Fruit fly (Drosophila melanogaster) whole organism, embryonic: ENCODE measurements around the gene firl.
A peak's percentile ranks its signal among the peaks of the same experiment; 100 is the strongest.

ENCODE experiments used
- Ada2b ChIP-seq: fragments of 200-800 bp; sonication (Bioruptor generic); IDR thresholded peaks from 2 replicates; pipeline ENCODE4 v1.3.6; 2022; ENCODE audit warnings: missing biosample characterization, missing genetic modification characterization
- B-H2 ChIP-seq: fragments of 200-800 bp; sonication (Bioruptor generic); optimal IDR thresholded peaks from 2 replicates; lab custom pipeline; 2018; ENCODE audit warnings: missing biosample characterization, mild to moderate bottlenecking, missing genetic modification characterization
- CG12071 ChIP-seq: fragments of 200-800 bp; sonication (Bioruptor generic); optimal IDR thresholded peaks from 3 replicates; lab custom pipeline; 2018; ENCODE audit warnings: missing biosample characterization, mild to moderate bottlenecking, missing genetic modification characterization
- CG12299 ChIP-seq: fragments of 200-800 bp; sonication (Bioruptor generic); optimal IDR thresholded peaks from 2 replicates; lab custom pipeline; 2018; ENCODE audit warnings: missing biosample characterization, mild to moderate bottlenecking, missing genetic modification characterization
- CG13894 ChIP-seq: fragments of 200-800 bp; sonication (Bioruptor generic); optimal IDR thresholded peaks from 3 replicates; lab custom pipeline; 2018; ENCODE audit warnings: missing biosample characterization, mild to moderate bottlenecking, missing genetic modification characterization, moderate library complexity
- CG14860 ChIP-seq: fragments of 200-800 bp; sonication (Bioruptor generic); IDR thresholded peaks from 3 replicates; pipeline ENCODE4 v1.3.6; 2022; ENCODE audit warnings: missing biosample characterization, missing genetic modification characterization; ENCODE audit not compliant: partially characterized antibody
- CG15011 ChIP-seq: fragments of 200-800 bp; sonication (Bioruptor generic); optimal IDR thresholded peaks from 3 replicates; lab custom pipeline; 2018; ENCODE audit warnings: missing biosample characterization, mild to moderate bottlenecking, missing genetic modification characterization
- CG4404 ChIP-seq: fragments of 200-800 bp; sonication (Bioruptor generic); IDR thresholded peaks from 2 replicates; pipeline ENCODE4 v1.3.6; 2022; ENCODE audit warnings: missing biosample characterization, missing genetic modification characterization
- CG5180 ChIP-seq: fragments of 200-800 bp; sonication (Bioruptor generic); optimal IDR thresholded peaks from 3 replicates; lab custom pipeline; 2017; ENCODE audit warnings: missing biosample characterization, missing genetic modification characterization, mild to moderate bottlenecking, moderate library complexity, missing genetic modification reagents
- CG6175 ChIP-seq: fragments of 200-800 bp; sonication (Bioruptor generic); IDR thresholded peaks from 3 replicates; pipeline ENCODE4 v1.3.6; 2022; ENCODE audit warnings: missing biosample characterization, missing genetic modification characterization
- CG6765 ChIP-seq: fragments of 200-800 bp; sonication (Bioruptor generic); optimal IDR thresholded peaks from 3 replicates; lab custom pipeline; 2017; ENCODE audit warnings: missing biosample characterization, mild to moderate bottlenecking, missing genetic modification characterization
- CG6854 ChIP-seq: fragments of 200-800 bp; sonication (Bioruptor generic); optimal IDR thresholded peaks from 3 replicates; lab custom pipeline; 2017; ENCODE audit warnings: missing biosample characterization, mild to moderate bottlenecking, missing genetic modification characterization
- CG7556 ChIP-seq: fragments of 200-800 bp; sonication (Bioruptor generic); optimal IDR thresholded peaks from 2 replicates; lab custom pipeline; 2017; ENCODE audit warnings: missing biosample characterization, mild to moderate bottlenecking, missing genetic modification characterization
- CG7786 ChIP-seq: fragments of 200-800 bp; sonication (Bioruptor generic); optimal IDR thresholded peaks from 2 replicates; lab custom pipeline; 2016; ENCODE audit warnings: missing biosample characterization, missing genetic modification characterization
- Dfd ChIP-seq, 2 experiments: fragments of >200 bp; optimal IDR thresholded peaks; 2 replicates each; lab custom pipeline; 2017; ENCODE audit warnings: missing biosample characterization in 2 of 2, missing genetic modification characterization in 2 of 2
- Doc2 ChIP-seq: fragments of 200-800 bp; sonication (Bioruptor generic); IDR thresholded peaks from 2 replicates; pipeline ENCODE4 v1.3.6; 2022; ENCODE audit warnings: missing biosample characterization, missing genetic modification characterization
- ERR ChIP-seq: fragments of 200-800 bp; sonication (Bioruptor generic); optimal IDR thresholded peaks from 2 replicates; lab custom pipeline; 2016; ENCODE audit warnings: missing biosample characterization, missing genetic modification characterization
- Eip74EF ChIP-seq, 2 experiments: fragments of 200-800 bp in 1 of 2; fragments of >200 bp in 1 of 2; sonication (Bioruptor generic) in 1 of 2; optimal IDR thresholded peaks; 2 replicates each; lab custom pipeline; 2017 to 2019; ENCODE audit warnings: missing biosample characterization in 2 of 2, missing genetic modification characterization in 2 of 2, mild to moderate bottlenecking in 1 of 2, moderate library complexity in 1 of 2
- H15 ChIP-seq: fragments of 200-800 bp; sonication (Bioruptor generic); IDR thresholded peaks from 3 replicates; pipeline ENCODE4 v1.3.6; 2022; ENCODE audit warnings: missing biosample characterization, missing genetic modification characterization
- Hr3 ChIP-seq: fragments of 200-800 bp; sonication (Bioruptor generic); optimal IDR thresholded peaks from 3 replicates; lab custom pipeline; 2016; ENCODE audit warnings: missing biosample characterization, missing genetic modification characterization
- MBD-R2 ChIP-seq: fragments of 200-800 bp; sonication (Bioruptor generic); IDR thresholded peaks from 2 replicates; pipeline ENCODE4 v1.3.6; 2022; ENCODE audit warnings: missing biosample characterization, missing genetic modification characterization
- Ptx1 ChIP-seq: fragments of 200-800 bp; sonication (Bioruptor generic); IDR thresholded peaks from 2 replicates; pipeline ENCODE4 v1.3.6; 2022; ENCODE audit warnings: missing biosample characterization, missing genetic modification characterization
- Sox102F ChIP-seq: fragments of 200-800 bp; sonication (Bioruptor generic); optimal IDR thresholded peaks from 2 replicates; lab custom pipeline; 2018; ENCODE audit warnings: missing biosample characterization, mild to moderate bottlenecking, missing genetic modification characterization, moderate library complexity
- Spps ChIP-seq: fragments of 200-800 bp; sonication (Bioruptor generic); optimal IDR thresholded peaks from 2 replicates; lab custom pipeline; 2018; ENCODE audit warnings: missing biosample characterization, mild to moderate bottlenecking, missing genetic modification characterization
- amos ChIP-seq: fragments of 200-800 bp; sonication (Bioruptor generic); IDR thresholded peaks from 2 replicates; pipeline ENCODE4 v1.3.6; 2022; ENCODE audit warnings: missing biosample characterization, missing genetic modification characterization; ENCODE audit not compliant: partially characterized antibody
- ap ChIP-seq: fragments of 200-800 bp; sonication (Bioruptor generic); IDR thresholded peaks from 2 replicates; pipeline ENCODE4 v1.3.6; 2022; ENCODE audit warnings: missing biosample characterization, missing genetic modification characterization
- bigmax ChIP-seq: fragments of 200-800 bp; sonication (Bioruptor generic); optimal IDR thresholded peaks from 2 replicates; lab custom pipeline; 2018; ENCODE audit warnings: missing biosample characterization, mild to moderate bottlenecking, missing genetic modification characterization
- cas ChIP-seq: fragments of 200-800 bp; sonication (Bioruptor generic); IDR thresholded peaks from 2 replicates; pipeline ENCODE4 v1.3.6; 2022; ENCODE audit warnings: missing biosample characterization, missing genetic modification characterization
- da ChIP-seq: fragments of 200-800 bp; sonication (Bioruptor generic); optimal IDR thresholded peaks from 2 replicates; lab custom pipeline; 2016; ENCODE audit warnings: missing biosample characterization, missing genetic modification characterization
- gsb-n ChIP-seq: fragments of 200-800 bp; sonication (Bioruptor generic); optimal IDR thresholded peaks from 3 replicates; lab custom pipeline; 2018; ENCODE audit warnings: missing biosample characterization, mild to moderate bottlenecking, missing genetic modification characterization
- hth ChIP-seq: fragments of >200 bp; optimal IDR thresholded peaks from 2 replicates; lab custom pipeline; 2017; ENCODE audit warnings: inconsistent platforms
- inv ChIP-seq: fragments of 200-800 bp; sonication (Bioruptor generic); IDR thresholded peaks from 2 replicates; pipeline ENCODE4 v1.3.6; 2022; ENCODE audit warnings: missing biosample characterization, missing genetic modification characterization; ENCODE audit not compliant: partially characterized antibody
- knrl ChIP-seq: fragments of 200-800 bp; sonication (Bioruptor generic); IDR thresholded peaks from 3 replicates; pipeline ENCODE4 v1.3.6; 2022; ENCODE audit warnings: missing biosample characterization, missing genetic modification characterization; ENCODE audit not compliant: partially characterized antibody
- lola ChIP-seq, 3 experiments: fragments of >200 bp in 2 of 3; fragments of 200-800 bp in 1 of 3; sonication (Bioruptor generic) in 1 of 3; optimal IDR thresholded peaks; 2 replicates each; lab custom pipeline; 2017 to 2019; ENCODE audit warnings: missing biosample characterization in 3 of 3, missing genetic modification characterization in 3 of 3, mild to moderate bottlenecking in 1 of 3, moderate library complexity in 1 of 3
- pan ChIP-seq, 4 experiments: fragments of >200 bp in 3 of 4; fragments of 200-800 bp in 1 of 4; sonication (Bioruptor generic) in 1 of 4; optimal IDR thresholded peaks in 3 of 4; IDR thresholded peaks in 1 of 4; 2 replicates each; pipeline versions ENCODE4 v1.3.6 to Lab custom; 2017 to 2022; ENCODE audit warnings: missing biosample characterization in 2 of 4, missing genetic modification characterization in 2 of 4, mixed read lengths in 1 of 4
- ro ChIP-seq: fragments of 200-800 bp; sonication (Bioruptor generic); IDR thresholded peaks from 2 replicates; pipeline ENCODE4 v1.3.6; 2022; ENCODE audit warnings: missing biosample characterization, missing genetic modification characterization
- sc ChIP-seq, 3 experiments: fragments of >200 bp in 2 of 3; fragments of 200-800 bp in 1 of 3; sonication (Bioruptor generic) in 1 of 3; optimal IDR thresholded peaks; 2 replicates in 2 of 3; 3 replicates in 1 of 3; lab custom pipeline; 2017; ENCODE audit warnings: mild to moderate bottlenecking in 1 of 3, missing biosample characterization in 1 of 3, missing genetic modification characterization in 1 of 3, missing genetic modification reagents in 1 of 3
- slbo ChIP-seq: fragments of 200-800 bp; sonication (Bioruptor generic); IDR thresholded peaks from 2 replicates; pipeline ENCODE4 v1.3.6; 2022; ENCODE audit warnings: missing biosample characterization, missing genetic modification characterization
- tap ChIP-seq: fragments of 200-800 bp; optimal IDR thresholded peaks from 3 replicates; lab custom pipeline; 2019; ENCODE audit warnings: missing biosample characterization, mild to moderate bottlenecking, missing genetic modification characterization, moderate library complexity
- toy ChIP-seq: fragments of 200-800 bp; sonication (Bioruptor generic); IDR thresholded peaks from 2 replicates; pipeline ENCODE4 v1.3.6; 2022; ENCODE audit warnings: missing biosample characterization, missing genetic modification characterization

Gene firl

DNA sequence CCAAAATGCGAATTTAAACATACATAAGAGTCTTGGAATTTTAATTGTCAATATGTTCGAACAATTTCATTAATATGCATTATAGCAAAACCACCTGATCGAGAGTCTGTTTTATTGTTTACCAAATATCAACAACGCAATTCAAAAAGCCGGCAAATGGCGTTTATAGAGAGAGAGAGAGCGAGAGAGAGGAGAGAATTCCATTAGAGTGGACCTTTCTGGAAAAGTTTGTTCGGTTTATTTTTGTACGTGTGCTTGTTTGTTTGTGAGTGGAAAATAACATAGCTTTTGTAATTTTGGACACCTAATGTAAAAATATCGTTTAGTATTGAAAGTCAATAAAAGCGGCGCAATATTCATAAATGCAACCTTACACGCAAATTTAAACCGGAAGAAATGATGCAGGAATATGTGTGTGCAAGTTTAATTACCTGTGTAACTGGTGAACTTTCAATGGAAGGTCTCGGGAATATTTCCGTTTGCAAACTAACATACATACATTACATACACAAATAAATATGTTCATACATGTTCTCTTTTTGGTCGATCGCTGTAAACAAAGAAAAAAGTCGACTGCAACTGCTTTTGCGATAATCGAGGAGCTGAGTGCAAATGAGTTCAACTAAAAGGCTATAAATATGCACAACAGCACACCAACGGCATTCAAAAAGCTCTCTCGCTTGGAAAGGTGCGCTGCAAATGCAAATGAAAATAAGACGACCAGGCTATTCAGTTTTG, 21.8 kb downstream of the firl start, which contains the start of gene CG6785 (continued):
- TF ChIP-seq Doc2 (GFP tag; lab: Robert Waterston, UW): no peak
- TF ChIP-seq H15 (GFP tag; lab: Robert Waterston, UW): no peak
- TF ChIP-seq CG7786 (GFP tag; lab: Kevin White, UChicago): peak; percentile 69
- no peak for TF ChIP-seq sc (optimal IDR thresholded peaks at IDR 0.05; lab: Kevin White, UChicago)
- peak; percentile 79 for TF ChIP-seq sc (GFP tag; optimal IDR thresholded peaks at IDR 0.05; lab: Kevin White, UChicago)
- peak; percentile 7; the same call in 1 of the 2 replicates for TF ChIP-seq MBD-R2 (GFP tag; lab: Robert Waterston, UW)
- peak; percentile 74 for TF ChIP-seq ERR (GFP tag; lab: Kevin White, UChicago)
- peak; percentile 87 for TF ChIP-seq CG6854 (GFP tag; lab: Kevin White, UChicago)
- peak; percentile 80 for TF ChIP-seq Sox102F (GFP tag; lab: Kevin White, UChicago)
- peak in 1 of 3 experiments; percentile 58 for TF ChIP-seq lola (GFP tag; optimal IDR thresholded peaks at IDR 0.05; lab: Kevin White, UChicago)
- peak; percentile 52 for TF ChIP-seq bigmax (GFP tag; lab: Kevin White, UChicago)
- TF ChIP-seq Ptx1: no peak
- peak; percentile 37 for TF ChIP-seq Hr3
- no peak for TF ChIP-seq ro (GFP tag; lab: Robert Waterston, UW)
- no peak for TF ChIP-seq CG14860 (GFP tag; lab: Robert Waterston, UW)
- no peak for TF ChIP-seq inv (GFP tag; lab: Robert Waterston, UW)
- TF ChIP-seq hth (lab: Kevin White, UChicago): no peak
- TF ChIP-seq CG7556 (GFP tag; lab: Kevin White, UChicago): peak; percentile 91
- TF ChIP-seq CG13894 (tag; lab: Kevin White, UChicago): peak; percentile 72
- TF ChIP-seq Ada2b (GFP tag; lab: Robert Waterston, UW): no peak
- peak; percentile 64 for TF ChIP-seq da (GFP tag; lab: Kevin White, UChicago)
- no peak for TF ChIP-seq toy
- TF ChIP-seq gsb-n: peak; percentile 88
- peak; percentile 84 for TF ChIP-seq CG6765
- TF ChIP-seq CG12071 (GFP tag; lab: Kevin White, UChicago): peak; percentile 95
- TF ChIP-seq ap (GFP tag; lab: Robert Waterston, UW): no peak
- peak; percentile 83 for TF ChIP-seq CG5180 (GFP tag; lab: Kevin White, UChicago)
- no peak for TF ChIP-seq pan (optimal IDR thresholded peaks at IDR 0.05; lab: Kevin White, UChicago)
- TF ChIP-seq pan (GFP tag; optimal IDR thresholded peaks at IDR 0.05 in 1 of 2, IDR thresholded peaks at IDR 0.05 in 1 of 2): peak in 1 of 2 experiments; percentile 59
- peak; percentile 76 for TF ChIP-seq tap (tag; lab: Kevin White, UChicago)
- peak; percentile 89 for TF ChIP-seq CG12299
- TF ChIP-seq slbo: no peak
- no peak for TF ChIP-seq cas (GFP tag; lab: Robert Waterston, UW)
- TF ChIP-seq Dfd (GFP tag; optimal IDR thresholded peaks at IDR 0.05; lab: Kevin White, UChicago): no peak
- TF ChIP-seq CG6175: no peak
- no peak for TF ChIP-seq CG4404 (GFP tag; lab: Robert Waterston, UW)
- peak; percentile 88 for TF ChIP-seq B-H2 (GFP tag; lab: Kevin White, UChicago)
- peak; percentile 73 for TF ChIP-seq Spps (tag; lab: Kevin White, UChicago)
- TF ChIP-seq CG15011: peak; percentile 76
- TF ChIP-seq Eip74EF (GFP tag; optimal IDR thresholded peaks at IDR 0.05; lab: Kevin White, UChicago): peak in 1 of 2 experiments; percentile 84
- TF ChIP-seq knrl (GFP tag; lab: Robert Waterston, UW): no peak
- no peak; the same call in 1 of the 2 replicates for TF ChIP-seq amos (GFP tag; lab: Robert Waterston, UW)
